Worm (Caenorhabditis elegans) whole organism, L1 larva: ENCODE data around the gene fbxb-55.
A peak's percentile ranks its signal among the peaks of the same experiment; 100 is the strongest.

Source experiments
- Y116A8C.19 ChIP-seq: sonication (generic microtip); optimal IDR thresholded peaks from 2 replicates; lab custom pipeline; 2016; ENCODE audit warnings: missing compliant biosample characterization, missing genetic modification characterization, borderline replicate concordance
- aha-1 ChIP-seq: fragments of 150-350 bp; optimal IDR thresholded peaks from 2 replicates; lab custom pipeline; 2014; ENCODE audit warnings: missing biosample characterization, missing genetic modification characterization
- ama-1 ChIP-seq: fragments of 150-350 bp; optimal IDR thresholded peaks from 2 replicates; lab custom pipeline; 2014
- blmp-1 ChIP-seq: fragments of 150-350 bp; optimal IDR thresholded peaks from 2 replicates; lab custom pipeline; 2014; ENCODE audit warnings: missing biosample characterization, missing genetic modification characterization
- ceh-82 ChIP-seq, 3 experiments: fragments of 150-350 bp in 1 of 3; sonication (generic microtip) in 2 of 3; optimal IDR thresholded peaks; 2 replicates each; lab custom pipeline; 2014 to 2017; ENCODE audit warnings: missing biosample characterization in 3 of 3, missing genetic modification characterization in 3 of 3
- dpl-1 ChIP-seq, 3 experiments: fragments of 150-350 bp in 2 of 3; sonication (generic microtip) in 1 of 3; optimal IDR thresholded peaks; 2 replicates each; lab custom pipeline; 2014 to 2017; ENCODE audit warnings: missing biosample characterization in 3 of 3, missing genetic modification characterization in 3 of 3, missing genetic modification reagents in 3 of 3
- dsc-1 ChIP-seq: sonication (generic microtip); optimal IDR thresholded peaks from 2 replicates; lab custom pipeline; 2016; ENCODE audit warnings: mild to moderate bottlenecking, missing genetic modification characterization, missing compliant biosample characterization
- efl-1 ChIP-seq, 4 experiments: fragments of 150-350 bp; optimal IDR thresholded peaks in 3 of 4; peaks in 1 of 4; 1 replicate in 1 of 4; 2 replicates in 3 of 4; lab custom pipeline; 2014; ENCODE audit warnings: missing biosample characterization in 2 of 4, missing genetic modification characterization in 2 of 4, missing genetic modification reagents in 2 of 4
- efl-3 ChIP-seq: fragments of 200-800 bp; sonication (Bioruptor generic); optimal IDR thresholded peaks from 2 replicates; lab custom pipeline; 2018; ENCODE audit warnings: mild to moderate bottlenecking, missing genetic modification characterization, missing compliant biosample characterization
- egl-27 ChIP-seq, 2 experiments: fragments of 150-350 bp in 1 of 2; sonication (generic microtip); optimal IDR thresholded peaks; 3 replicates each; lab custom pipeline; 2017 to 2018; ENCODE audit warnings: missing biosample characterization in 2 of 2, missing genetic modification characterization in 2 of 2, missing genetic modification reagents in 2 of 2
- elt-2 ChIP-seq: sonication (generic microtip); optimal IDR thresholded peaks from 2 replicates; lab custom pipeline; 2016; ENCODE audit warnings: missing genetic modification characterization, mild to moderate bottlenecking, inconsistent platforms, missing compliant biosample characterization, missing genetic modification reagents
- elt-3 ChIP-seq, 6 experiments: fragments of 150-350 bp in 1 of 6; sonication (generic microtip); optimal IDR thresholded peaks; 2 replicates each; lab custom pipeline; 2017 to 2018; ENCODE audit warnings: missing biosample characterization in 6 of 6, missing genetic modification characterization in 6 of 6, inconsistent platforms in 1 of 6
- ets-5 ChIP-seq: fragments of 200-800 bp; sonication (Bioruptor generic); IDR thresholded peaks from 2 replicates; pipeline ENCODE4 v1.3.6; 2022; ENCODE audit warnings: missing genetic modification characterization, missing compliant biosample characterization
- hlh-17 ChIP-seq: fragments of 200-800 bp; sonication (Bioruptor generic); optimal IDR thresholded peaks from 2 replicates; lab custom pipeline; 2018; ENCODE audit warnings: missing genetic modification characterization, mild to moderate bottlenecking, missing compliant biosample characterization, moderate library complexity, borderline replicate concordance
- hlh-4 ChIP-seq: sonication (generic microtip); optimal IDR thresholded peaks from 2 replicates; lab custom pipeline; 2016; ENCODE audit warnings: mild to moderate bottlenecking, missing genetic modification characterization, missing compliant biosample characterization
- isw-1 ChIP-seq: fragments of 200-800 bp; sonication (Bioruptor generic); IDR thresholded peaks from 2 replicates; pipeline ENCODE4 v1.3.6; 2022; ENCODE audit warnings: missing genetic modification characterization, missing compliant biosample characterization
- jun-1 ChIP-seq: fragments of 150-350 bp; optimal IDR thresholded peaks from 2 replicates; lab custom pipeline; 2014; ENCODE audit warnings: missing biosample characterization, missing genetic modification reagents, missing genetic modification characterization
- lin-14 ChIP-seq: fragments of 200-800 bp; sonication (Bioruptor generic); optimal IDR thresholded peaks from 2 replicates; lab custom pipeline; 2018; ENCODE audit warnings: mild to moderate bottlenecking, missing genetic modification characterization, moderate library complexity, missing compliant biosample characterization
- lin-15B ChIP-seq: fragments of 150-350 bp; sonication (generic microtip); optimal IDR thresholded peaks from 3 replicates; lab custom pipeline; 2014; ENCODE audit warnings: missing biosample characterization, missing genetic modification characterization
- lin-35 ChIP-seq, 2 experiments: fragments of 150-350 bp; optimal IDR thresholded peaks; 2 replicates each; lab custom pipeline; 2014; ENCODE audit warnings: missing biosample characterization in 2 of 2, missing genetic modification characterization in 2 of 2, missing genetic modification reagents in 2 of 2
- lin-39 ChIP-seq: fragments of 150-350 bp; optimal IDR thresholded peaks from 2 replicates; lab custom pipeline; 2014; ENCODE audit warnings: missing biosample characterization, missing genetic modification reagents, missing genetic modification characterization
- lir-3 ChIP-seq: sonication (generic microtip); optimal IDR thresholded peaks from 2 replicates; lab custom pipeline; 2016; ENCODE audit warnings: mild to moderate bottlenecking, missing genetic modification characterization, moderate library complexity, missing compliant biosample characterization; ENCODE audit not compliant: poor library complexity
- lsy-2 ChIP-seq, 2 experiments: fragments of 150-350 bp; optimal IDR thresholded peaks; 2 replicates each; lab custom pipeline; 2014; ENCODE audit warnings: missing biosample characterization in 2 of 2, missing genetic modification characterization in 2 of 2
- mep-1 ChIP-seq: fragments of 150-350 bp; optimal IDR thresholded peaks from 2 replicates; lab custom pipeline; 2014; ENCODE audit warnings: missing biosample characterization, missing genetic modification characterization
- nhr-19 ChIP-seq: fragments of 200-800 bp; sonication (Bioruptor generic); conservative IDR thresholded peaks from 2 replicates; pipeline ENCODE4 v1.3.6; 2022; ENCODE audit warnings: missing genetic modification characterization, missing compliant biosample characterization
- nhr-20 ChIP-seq: sonication (generic microtip); optimal IDR thresholded peaks from 2 replicates; lab custom pipeline; 2016; ENCODE audit warnings: mild to moderate bottlenecking, missing genetic modification characterization, missing compliant biosample characterization
- nhr-237 ChIP-seq: fragments of 150-350 bp; optimal IDR thresholded peaks from 2 replicates; lab custom pipeline; 2014; ENCODE audit warnings: missing biosample characterization, missing genetic modification characterization
- nhr-47 ChIP-seq: sonication (generic microtip); optimal IDR thresholded peaks from 2 replicates; lab custom pipeline; 2016; ENCODE audit warnings: mild to moderate bottlenecking, missing genetic modification characterization, moderate library complexity, missing compliant biosample characterization
- nhr-71 ChIP-seq: sonication (generic microtip); optimal IDR thresholded peaks from 2 replicates; lab custom pipeline; 2016; ENCODE audit warnings: mild to moderate bottlenecking, missing genetic modification characterization, moderate library complexity, missing compliant biosample characterization
- nhr-77 ChIP-seq: fragments of 150-350 bp; optimal IDR thresholded peaks from 2 replicates; lab custom pipeline; 2014; ENCODE audit warnings: missing biosample characterization, missing genetic modification characterization
- nhr-84 ChIP-seq: sonication (generic microtip); optimal IDR thresholded peaks from 2 replicates; lab custom pipeline; 2017; ENCODE audit warnings: missing biosample characterization, missing genetic modification characterization
- pag-3 ChIP-seq: sonication (generic microtip); optimal IDR thresholded peaks from 2 replicates; lab custom pipeline; 2017; ENCODE audit warnings: missing genetic modification characterization, mild to moderate bottlenecking, missing compliant biosample characterization, antibody characterized with exemption, borderline replicate concordance; ENCODE audit not compliant: insufficient read depth
- pax-3 ChIP-seq: fragments of 200-800 bp; sonication (Bioruptor generic); optimal IDR thresholded peaks from 2 replicates; lab custom pipeline; 2018; ENCODE audit warnings: mild to moderate bottlenecking, missing genetic modification characterization, moderate library complexity, missing compliant biosample characterization
- rnt-1 ChIP-seq: sonication (generic microtip); optimal IDR thresholded peaks from 2 replicates; lab custom pipeline; 2016; ENCODE audit warnings: mild to moderate bottlenecking, missing genetic modification characterization, moderate library complexity, missing compliant biosample characterization
- snu-23 ChIP-seq: sonication (generic microtip); optimal IDR thresholded peaks from 2 replicates; lab custom pipeline; 2016; ENCODE audit warnings: missing genetic modification characterization, missing compliant biosample characterization
- sup-37 ChIP-seq: fragments of 200-800 bp; sonication (Bioruptor generic); optimal IDR thresholded peaks from 2 replicates; lab custom pipeline; 2018; ENCODE audit warnings: mild to moderate bottlenecking, missing genetic modification characterization, missing compliant biosample characterization
- unc-30 ChIP-seq: sonication (generic microtip); optimal IDR thresholded peaks from 2 replicates; lab custom pipeline; 2017; ENCODE audit warnings: missing biosample characterization, missing genetic modification characterization
- unc-62 ChIP-seq: fragments of 150-350 bp; optimal IDR thresholded peaks from 2 replicates; lab custom pipeline; 2014; ENCODE audit warnings: missing biosample characterization, missing genetic modification reagents, missing genetic modification characterization
- unc-86 ChIP-seq: sonication (generic microtip); optimal IDR thresholded peaks from 2 replicates; lab custom pipeline; 2016; ENCODE audit warnings: missing genetic modification characterization, missing compliant biosample characterization
- xbp-1 ChIP-seq: sonication (generic microtip); optimal IDR thresholded peaks from 2 replicates; lab custom pipeline; 2016; ENCODE audit warnings: missing genetic modification characterization, missing compliant biosample characterization
- zip-4 ChIP-seq: fragments of 200-800 bp; sonication (Bioruptor generic); optimal IDR thresholded peaks from 2 replicates; lab custom pipeline; 2018; ENCODE audit warnings: mild to moderate bottlenecking, missing genetic modification characterization, moderate library complexity, missing compliant biosample characterization
- ztf-11 ChIP-seq, 2 experiments: sonication (generic microtip); optimal IDR thresholded peaks; 2 replicates each; lab custom pipeline; 2016 to 2017; ENCODE audit warnings: missing genetic modification characterization in 2 of 2, missing biosample characterization in 1 of 2, missing compliant biosample characterization in 1 of 2

Gene fbxb-55

DNA sequence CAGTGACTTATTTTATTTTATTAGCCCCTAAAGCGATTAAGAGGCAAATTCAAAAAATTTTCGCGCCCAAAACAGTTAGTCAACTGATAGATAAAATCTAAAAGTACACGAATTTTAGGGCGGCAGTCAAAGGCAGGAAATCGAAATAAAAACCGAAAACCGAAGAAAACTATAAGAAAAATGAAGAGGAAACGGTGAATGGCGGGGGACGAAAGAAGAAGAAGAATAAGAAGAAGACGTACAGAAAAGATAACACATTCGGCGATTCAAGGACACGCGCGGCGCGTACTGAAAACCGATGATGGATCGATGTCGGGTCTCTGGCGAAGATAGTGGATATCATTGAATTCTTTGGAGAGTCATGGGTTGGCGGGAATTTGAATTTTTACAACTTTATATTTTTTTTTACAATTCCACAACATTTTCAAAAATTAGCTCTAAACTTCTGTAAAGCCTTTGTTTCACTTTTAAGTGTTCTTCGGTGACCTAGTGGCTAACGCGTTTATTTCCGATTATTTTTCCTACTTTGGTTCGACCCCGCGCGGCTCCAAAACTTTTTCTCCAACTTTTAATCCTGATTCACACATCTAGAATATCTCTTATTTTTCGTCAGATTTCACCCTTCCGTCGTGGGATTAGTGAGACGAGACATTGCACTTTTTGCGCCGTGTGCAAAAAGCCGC is 37.5 kb upstream of the fbxb-55 start (continued):
- TF ChIP-seq blmp-1 (tag; lab: Kevin White, UChicago), result peak; percentile 92
- peak; percentile 29; the same call in 1 of the 2 replicates for TF ChIP-seq nhr-19 (GFP tag; lab: Robert Waterston, UW)
- no peak for TF ChIP-seq unc-62 (GFP tag; lab: Kevin White, UChicago)
- TF ChIP-seq egl-27 (tag; optimal IDR thresholded peaks at IDR 0.05; lab: Kevin White, UChicago), result no peak
- TF ChIP-seq dpl-1 (GFP tag; optimal IDR thresholded peaks at IDR 0.05; lab: Kevin White, UChicago), result peak; percentile 69 to 80 (median 75)
- TF ChIP-seq hlh-4 (tag; lab: Kevin White, UChicago), result no peak
- peak in 1 of 3 experiments; percentile 6 for TF ChIP-seq ceh-82 (tag; optimal IDR thresholded peaks at IDR 0.05; lab: Kevin White, UChicago)
- TF ChIP-seq, all 84 proteins: peak for 21

ce11 chrIV:4032350-4032749 is 36.2 kb upstream of the fbxb-55 start:
- TF ChIP-seq efl-1 (optimal IDR thresholded peaks at IDR 0.05; lab: Kevin White, UChicago) (no peak), efl-1 (GFP tag; optimal IDR thresholded peaks at IDR 0.05 in 1 of 2; lab: Kevin White, UChicago) (no peak), xbp-1 (tag; lab: Kevin White, UChicago) (no peak), blmp-1 (tag; lab: Kevin White, UChicago) (peak; percentile 38), lir-3 (tag; lab: Kevin White, UChicago) (no peak), lsy-2 (tag; optimal IDR thresholded peaks at IDR 0.05; lab: Kevin White, UChicago) (no peak), elt-3 (tag; optimal IDR thresholded peaks at IDR 0.05; lab: Kevin White, UChicago) (peak in 2 of 6 experiments; percentile 22 to 65), mep-1 (tag; lab: Kevin White, UChicago) (no peak), sup-37 (GFP tag; lab: Kevin White, UChicago) (no peak), elt-2 (tag; lab: Kevin White, UChicago) (peak; percentile 58), ceh-82 (tag; optimal IDR thresholded peaks at IDR 0.05; lab: Kevin White, UChicago) (no peak), nhr-20 (no peak), lin-39 (no peak), nhr-77 (tag; lab: Kevin White, UChicago) (no peak), nhr-84 (tag; lab: Kevin White, UChicago) (no peak), jun-1 (tag; lab: Kevin White, UChicago) (no peak), nhr-71 (tag; lab: Kevin White, UChicago) (no peak), ama-1 (lab: Kevin White, UChicago) (no peak), dsc-1 (tag; lab: Kevin White, UChicago) (no peak), egl-27 (tag; optimal IDR thresholded peaks at IDR 0.05; lab: Kevin White, UChicago) (no peak), unc-30 (tag; lab: Kevin White, UChicago) (no peak)

DNA sequence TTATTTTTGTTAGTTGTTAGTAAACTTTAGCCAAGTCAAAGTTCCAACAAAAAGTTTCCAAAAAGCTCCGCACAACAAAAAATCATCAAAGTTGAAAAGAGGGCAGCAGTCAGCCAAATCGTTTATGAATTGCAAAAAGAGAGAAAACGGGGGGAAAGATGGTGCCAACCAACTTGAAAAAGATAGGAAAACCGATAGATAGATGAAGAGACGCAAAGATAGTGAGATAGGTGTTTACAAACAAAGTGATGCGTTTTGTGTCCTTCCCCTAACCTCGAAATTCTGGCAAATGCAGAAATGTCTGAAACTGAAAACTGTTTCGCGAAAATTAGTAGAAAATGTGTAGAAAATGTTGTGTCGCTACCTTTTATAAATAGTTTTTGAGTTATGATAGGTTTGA is 35.1 kb upstream of the fbxb-55 start:
- peak in 1 of 2 experiments; percentile 16 for TF ChIP-seq efl-1 (optimal IDR thresholded peaks at IDR 0.05; lab: Kevin White, UChicago)
- no peak for TF ChIP-seq efl-1 (GFP tag; optimal IDR thresholded peaks at IDR 0.05 in 1 of 2; lab: Kevin White, UChicago)
- TF ChIP-seq rnt-1 (tag; lab: Kevin White, UChicago), result peak; percentile 31
- peak; percentile 34 for TF ChIP-seq blmp-1 (tag; lab: Kevin White, UChicago)
- TF ChIP-seq snu-23 (GFP tag; lab: Kevin White, UChicago), result peak; percentile 19
- TF ChIP-seq lsy-2 (tag; optimal IDR thresholded peaks at IDR 0.05; lab: Kevin White, UChicago), result peak in 1 of 2 experiments; percentile 38
- no peak for TF ChIP-seq ztf-11 (tag; optimal IDR thresholded peaks at IDR 0.05; lab: Kevin White, UChicago)
- TF ChIP-seq unc-86, result no peak
- no peak for TF ChIP-seq efl-3
- peak; percentile 60 for TF ChIP-seq lin-14 (GFP tag; lab: Kevin White, UChicago)
- TF ChIP-seq aha-1, result no peak
- TF ChIP-seq, all 84 proteins: peak for 6

- TF ChIP-seq pag-3 (tag; lab: Kevin White, UChicago) (no peak), lin-15B (tag; lab: Kevin White, UChicago) (no peak), jun-1 (tag; lab: Kevin White, UChicago) (no peak), nhr-47 (tag; lab: Kevin White, UChicago) (peak; percentile 75), blmp-1 (tag; lab: Kevin White, UChicago) (no peak), lsy-2 (tag; optimal IDR thresholded peaks at IDR 0.05; lab: Kevin White, UChicago) (peak; percentile 40 to 54), lir-3 (tag; lab: Kevin White, UChicago) (no peak), ama-1 (lab: Kevin White, UChicago) (no peak), zip-4 (GFP tag; lab: Kevin White, UChicago) (no peak), Y116A8C.19 (tag; lab: Kevin White, UChicago) (no peak), isw-1 (GFP tag; lab: Robert Waterston, UW) (peak; percentile 43; the same call in 1 of the 2 replicates), hlh-17 (GFP tag; lab: Kevin White, UChicago) (no peak), nhr-237 (tag; lab: Kevin White, UChicago) (no peak), ztf-11 (tag; optimal IDR thresholded peaks at IDR 0.05; lab: Kevin White, UChicago) (peak in 1 of 2 experiments; percentile 9), ets-5 (GFP tag; lab: Robert Waterston, UW) (no peak), unc-86 (peak; percentile 69), lin-35 (GFP tag; optimal IDR thresholded peaks at IDR 0.05; lab: Kevin White, UChicago) (peak in 1 of 2 experiments; percentile 63), lin-39 (no peak), pax-3 (no peak)
Measured at ce11 chrIV:4034883-4035282, 33.7 kb upstream of the fbxb-55 start, which contains the start of gene hlh-30. TSS of gene hlh-30 (minus strand) at chrIV:4034951.
